Worm (Caenorhabditis elegans) whole organism, L4 larva: ENCODE data around the gene cest-17.

Experiments used
- D1046.2 ChIP-seq: fragments of 200-800 bp; sonication (Bioruptor generic); IDR thresholded peaks from 2 replicates; pipeline ENCODE4 v1.3.6; 2022; ENCODE audit warnings: missing genetic modification characterization, missing compliant biosample characterization
- F26F4.8 ChIP-seq: fragments of 200-800 bp; sonication (Bioruptor generic); conservative IDR thresholded peaks from 2 replicates; pipeline ENCODE4 v1.3.6; 2022; ENCODE audit warnings: missing genetic modification characterization, missing compliant biosample characterization
- F49E8.2 ChIP-seq: sonication (generic microtip); optimal IDR thresholded peaks from 2 replicates; lab custom pipeline; 2016; ENCODE audit warnings: missing compliant biosample characterization, mild to moderate bottlenecking, missing genetic modification characterization, borderline replicate concordance
- T26A8.4 ChIP-seq: fragments of 200-800 bp; sonication (Bioruptor generic); IDR thresholded peaks from 2 replicates; pipeline ENCODE4 v1.3.6; 2022; ENCODE audit warnings: missing genetic modification characterization, missing compliant biosample characterization
- Y48G9A.11 ChIP-seq: fragments of 200-800 bp; sonication (Bioruptor generic); IDR thresholded peaks from 2 replicates; pipeline ENCODE4 v1.3.6; 2022; ENCODE audit warnings: missing genetic modification reagents, missing genetic modification characterization, missing compliant biosample characterization
- Y5F2A.4 ChIP-seq: fragments of 200-800 bp; sonication (Bioruptor generic); optimal IDR thresholded peaks from 2 replicates; lab custom pipeline; 2018; ENCODE audit warnings: mild to moderate bottlenecking, missing genetic modification characterization, missing compliant biosample characterization
- Y75B8A.6 ChIP-seq: fragments of 200-800 bp; sonication (Bioruptor generic); IDR thresholded peaks from 2 replicates; pipeline ENCODE4 v1.3.6; 2022; ENCODE audit warnings: missing genetic modification reagents, missing genetic modification characterization, missing compliant biosample characterization
- aha-1 ChIP-seq: fragments of 150-350 bp; peaks from one replicate; lab custom pipeline; 2014; ENCODE audit warnings: missing biosample characterization, missing genetic modification characterization
- arid-1 ChIP-seq: fragments of 200-800 bp; sonication (Bioruptor generic); conservative IDR thresholded peaks from 2 replicates; pipeline ENCODE4 v1.3.6; 2022; ENCODE audit warnings: missing genetic modification reagents, missing genetic modification characterization, missing compliant biosample characterization
- ceh-28 ChIP-seq: fragments of 150-350 bp; optimal IDR thresholded peaks from 2 replicates; lab custom pipeline; 2014; ENCODE audit warnings: missing biosample characterization, missing genetic modification reagents, missing genetic modification characterization
- ceh-44 ChIP-seq: fragments of 200-800 bp; sonication (Bioruptor generic); IDR thresholded peaks from 2 replicates; pipeline ENCODE4 v1.3.6; 2022; ENCODE audit warnings: missing genetic modification reagents, missing genetic modification characterization, missing compliant biosample characterization
- cey-2 ChIP-seq: sonication (generic microtip); optimal IDR thresholded peaks from 3 replicates; lab custom pipeline; 2017; ENCODE audit warnings: missing genetic modification characterization, mild to moderate bottlenecking, missing compliant biosample characterization, antibody characterized with exemption, borderline replicate concordance; ENCODE audit not compliant: insufficient read depth
- daf-16 ChIP-seq, 3 experiments: sonication (generic microtip); optimal IDR thresholded peaks; 2 replicates each; lab custom pipeline; 2016 to 2017; ENCODE audit warnings: missing genetic modification characterization in 3 of 3, missing genetic modification reagents in 3 of 3, mild to moderate bottlenecking in 2 of 3, missing compliant biosample characterization in 2 of 3, missing biosample characterization in 1 of 3, moderate library complexity in 1 of 3
- daf-19 ChIP-seq: fragments of 200-800 bp; sonication (Bioruptor generic); conservative IDR thresholded peaks from 2 replicates; pipeline ENCODE4 v1.3.6; 2022; ENCODE audit warnings: missing genetic modification characterization, missing compliant biosample characterization
- daf-8 ChIP-seq: fragments of 200-800 bp; sonication (Bioruptor generic); IDR thresholded peaks from 2 replicates; pipeline ENCODE4 v1.3.6; 2022; ENCODE audit warnings: missing genetic modification characterization, missing compliant biosample characterization
- dmd-6 ChIP-seq: fragments of 200-800 bp; sonication (Bioruptor generic); IDR thresholded peaks from 2 replicates; pipeline ENCODE4 v1.3.6; 2022; ENCODE audit warnings: missing genetic modification reagents, missing genetic modification characterization, missing compliant biosample characterization
- dmd-9 ChIP-seq: fragments of 200-800 bp; sonication (Bioruptor generic); IDR thresholded peaks from 2 replicates; pipeline ENCODE4 v1.3.6; 2022; ENCODE audit warnings: missing genetic modification reagents, missing genetic modification characterization, missing compliant biosample characterization
- dpl-1 ChIP-seq: fragments of 150-350 bp; optimal IDR thresholded peaks from 2 replicates; lab custom pipeline; 2014; ENCODE audit warnings: missing biosample characterization, missing genetic modification reagents, missing genetic modification characterization
- dve-1 ChIP-seq: sonication (generic microtip); optimal IDR thresholded peaks from 2 replicates; lab custom pipeline; 2017; ENCODE audit warnings: antibody characterized with exemption, mild to moderate bottlenecking, missing genetic modification characterization, missing compliant biosample characterization; ENCODE audit not compliant: insufficient read depth
- fos-1 ChIP-seq: fragments of 150-350 bp; optimal IDR thresholded peaks from 2 replicates; lab custom pipeline; 2014; ENCODE audit warnings: missing biosample characterization, missing genetic modification characterization
- hif-1 ChIP-seq, 2 experiments: sonication (generic microtip); optimal IDR thresholded peaks; 2 replicates each; lab custom pipeline; 2016 to 2017; ENCODE audit warnings: missing compliant biosample characterization in 2 of 2, missing genetic modification characterization in 2 of 2, missing genetic modification reagents in 2 of 2, missing genotype in 2 of 2, mild to moderate bottlenecking in 1 of 2
- jun-1 ChIP-seq: fragments of 150-350 bp; optimal IDR thresholded peaks from 2 replicates; lab custom pipeline; 2014; ENCODE audit warnings: missing biosample characterization, missing genetic modification reagents, missing genetic modification characterization
- lim-7 ChIP-seq: fragments of 200-800 bp; sonication (Bioruptor generic); IDR thresholded peaks from 2 replicates; pipeline ENCODE4 v1.3.6; 2022; ENCODE audit warnings: missing genetic modification characterization, missing compliant biosample characterization
- lin-1 ChIP-seq: fragments of 200-800 bp; sonication (Bioruptor generic); IDR thresholded peaks from 2 replicates; pipeline ENCODE4 v1.3.6; 2022; ENCODE audit warnings: missing genetic modification reagents, missing genetic modification characterization, missing compliant biosample characterization
- lin-13 ChIP-seq: fragments of 150-350 bp; optimal IDR thresholded peaks from 2 replicates; lab custom pipeline; 2014; ENCODE audit warnings: missing biosample characterization, missing genetic modification reagents, missing genetic modification characterization
- lin-29 ChIP-seq: fragments of 200-800 bp; sonication (Bioruptor generic); IDR thresholded peaks from 2 replicates; pipeline ENCODE4 v1.3.6; 2022; ENCODE audit warnings: missing genetic modification reagents, missing genetic modification characterization, missing compliant biosample characterization
- lin-38 ChIP-seq: fragments of 200-800 bp; sonication (Bioruptor generic); IDR thresholded peaks from 2 replicates; pipeline ENCODE4 v1.3.6; 2022; ENCODE audit warnings: missing genetic modification reagents, missing genetic modification characterization, missing compliant biosample characterization
- madf-5 ChIP-seq, 2 experiments: fragments of 200-800 bp; sonication (Bioruptor generic); IDR thresholded peaks; 2 replicates each; pipeline ENCODE4 v1.3.6; 2022; ENCODE audit warnings: missing compliant biosample characterization in 2 of 2, missing genetic modification characterization in 2 of 2
- madf-9 ChIP-seq: fragments of 200-800 bp; sonication (Bioruptor generic); conservative IDR thresholded peaks from 2 replicates; pipeline ENCODE4 v1.3.6; 2022; ENCODE audit warnings: missing genetic modification reagents, missing genetic modification characterization, missing compliant biosample characterization
- mdl-1 ChIP-seq, 2 experiments: fragments of 150-350 bp in 1 of 2; sonication (generic microtip) in 1 of 2; optimal IDR thresholded peaks; 2 replicates each; lab custom pipeline; 2014 to 2017; ENCODE audit warnings: missing biosample characterization in 2 of 2, missing genetic modification characterization in 2 of 2
- mep-1 ChIP-seq: fragments of 150-350 bp; sonication (generic microtip); optimal IDR thresholded peaks from 3 replicates; lab custom pipeline; 2014; ENCODE audit warnings: missing biosample characterization, missing genetic modification characterization
- mes-2 ChIP-seq: sonication (generic microtip); optimal IDR thresholded peaks from 2 replicates; lab custom pipeline; 2016; ENCODE audit warnings: missing genotype, mild to moderate bottlenecking, missing genetic modification characterization, missing compliant biosample characterization; ENCODE audit not compliant: poor library complexity, severe bottlenecking
- mxl-2 ChIP-seq: fragments of 200-800 bp; sonication (Bioruptor generic); conservative IDR thresholded peaks from 2 replicates; pipeline ENCODE4 v1.3.6; 2022; ENCODE audit warnings: missing genetic modification reagents, missing genetic modification characterization, missing compliant biosample characterization
- mxl-3 ChIP-seq: fragments of 200-800 bp; sonication (Bioruptor generic); optimal IDR thresholded peaks from 2 replicates; lab custom pipeline; 2018; ENCODE audit warnings: mild to moderate bottlenecking, missing genetic modification characterization, missing compliant biosample characterization
- nhr-11 ChIP-seq: fragments of 150-350 bp; optimal IDR thresholded peaks from 2 replicates; lab custom pipeline; 2014; ENCODE audit warnings: missing biosample characterization, missing genetic modification characterization
- nhr-237 ChIP-seq: sonication (generic microtip); optimal IDR thresholded peaks from 2 replicates; lab custom pipeline; 2017; ENCODE audit warnings: missing biosample characterization, missing genetic modification characterization
- nhr-41 ChIP-seq: fragments of 200-800 bp; sonication (Bioruptor generic); IDR thresholded peaks from 2 replicates; pipeline ENCODE4 v1.3.6; 2022; ENCODE audit warnings: missing genetic modification reagents, missing genetic modification characterization, missing compliant biosample characterization
- nhr-42 ChIP-seq: fragments of 200-800 bp; sonication (Bioruptor generic); IDR thresholded peaks from 2 replicates; pipeline ENCODE4 v1.3.6; 2022; ENCODE audit warnings: missing genetic modification characterization, missing compliant biosample characterization
- nhr-76 ChIP-seq: fragments of 150-350 bp; optimal IDR thresholded peaks from 2 replicates; lab custom pipeline; 2014; ENCODE audit warnings: missing biosample characterization, missing genetic modification characterization
- nhr-77 ChIP-seq: fragments of 150-350 bp; optimal IDR thresholded peaks from 2 replicates; lab custom pipeline; 2014; ENCODE audit warnings: missing biosample characterization, missing genetic modification characterization
- pqm-1 ChIP-seq: sonication (generic microtip); optimal IDR thresholded peaks from 2 replicates; lab custom pipeline; 2017; ENCODE audit warnings: missing biosample characterization, missing genetic modification characterization
- rbr-2 ChIP-seq: sonication (generic microtip); optimal IDR thresholded peaks from 2 replicates; lab custom pipeline; 2016; ENCODE audit warnings: missing genotype, missing genetic modification characterization, missing compliant biosample characterization
- sdz-12 ChIP-seq: fragments of 200-800 bp; sonication (Bioruptor generic); optimal IDR thresholded peaks from 2 replicates; lab custom pipeline; 2018; ENCODE audit warnings: mild to moderate bottlenecking, missing genetic modification characterization, missing compliant biosample characterization
- unc-130 ChIP-seq: sonication (generic microtip); optimal IDR thresholded peaks from 2 replicates; lab custom pipeline; 2016; ENCODE audit warnings: missing genetic modification reagents, missing genetic modification characterization, missing compliant biosample characterization
- unc-62 ChIP-seq, 3 experiments: fragments of 150-350 bp in 1 of 3; sonication (generic microtip); optimal IDR thresholded peaks in 2 of 3; peaks in 1 of 3; 1 replicate in 1 of 3; 2 replicates in 2 of 3; lab custom pipeline; 2014 to 2017; ENCODE audit warnings: missing biosample characterization in 3 of 3, missing genetic modification characterization in 3 of 3, missing genetic modification reagents in 3 of 3, missing genotype in 1 of 3
- vab-7 ChIP-seq: fragments of 200-800 bp; sonication (Bioruptor generic); IDR thresholded peaks from 2 replicates; pipeline ENCODE4 v1.3.6; 2022; ENCODE audit warnings: missing genetic modification reagents, missing genetic modification characterization, missing compliant biosample characterization
- zip-2 ChIP-seq: fragments of 150-350 bp; optimal IDR thresholded peaks from 2 replicates; lab custom pipeline; 2014; ENCODE audit warnings: missing biosample characterization, missing genetic modification characterization
- ztf-11 ChIP-seq: fragments of 150-350 bp; optimal IDR thresholded peaks from 2 replicates; lab custom pipeline; 2014; ENCODE audit warnings: missing biosample characterization, missing genetic modification characterization
- ztf-7 ChIP-seq: fragments of 150-350 bp; optimal IDR thresholded peaks from 2 replicates; lab custom pipeline; 2014; ENCODE audit warnings: missing biosample characterization, missing genetic modification characterization

Gene cest-17

DNA sequence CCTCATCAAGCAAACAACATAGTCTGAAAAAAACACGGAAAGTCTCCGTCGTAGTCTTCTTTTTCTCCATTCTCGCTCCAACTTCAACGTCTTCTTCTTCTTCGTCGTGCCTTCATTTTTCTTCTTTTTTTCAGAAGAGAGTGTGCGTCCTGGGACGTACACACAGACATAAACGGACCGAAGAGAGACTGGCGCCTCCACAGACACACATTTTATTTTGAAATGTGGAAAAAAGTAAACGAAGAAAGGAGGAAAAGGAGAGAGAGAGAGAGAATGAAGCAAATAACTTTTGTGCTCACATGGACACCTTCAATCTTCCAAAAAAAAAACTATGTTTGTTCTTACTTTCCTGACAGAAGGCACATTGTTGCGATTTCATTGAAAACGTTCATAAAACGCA, 12.0 kb downstream of the cest-17 start:
- TF ChIP-seq nhr-237 (tag; lab: Kevin White, UChicago) (no peak), lin-38 (0 out of 2 replicates have a peak, but pooled peaks have one; percentile 7), Y48G9A.11 (GFP tag; lab: Robert Waterston, UW) (no peak), unc-130 (GFP tag; lab: Kevin White, UChicago) (no peak), rbr-2 (tag; lab: Kevin White, UChicago) (peak; percentile 5), dmd-6 (GFP tag; lab: Robert Waterston, UW) (no peak), mxl-2 (GFP tag; lab: Robert Waterston, UW) (no peak), jun-1 (tag; lab: Kevin White, UChicago) (no peak), Y5F2A.4 (GFP tag; lab: Kevin White, UChicago) (no peak), nhr-11 (tag; lab: Kevin White, UChicago) (no peak), aha-1 (tag; lab: Kevin White, UChicago) (peak; percentile 68), madf-9 (GFP tag; lab: Robert Waterston, UW) (no peak), madf-5 (GFP tag; IDR thresholded peaks at IDR 0.05; lab: Robert Waterston, UW) (no peak), unc-62 (GFP tag; optimal IDR thresholded peaks at IDR 0.05 in 1 of 2; lab: Kevin White, UChicago) (peak in 1 of 2 experiments; percentile 48), unc-62 (tag; optimal IDR thresholded peaks at IDR 0.05; lab: Kevin White, UChicago) (no peak), dmd-9 (no peak), nhr-77 (tag; lab: Kevin White, UChicago) (no peak), sdz-12 (GFP tag; lab: Kevin White, UChicago) (no peak), daf-16 (GFP tag; optimal IDR thresholded peaks at IDR 0.05; lab: Kevin White, UChicago) (no peak), daf-16 (tag; optimal IDR thresholded peaks at IDR 0.05; lab: Kevin White, UChicago) (no peak), arid-1 (GFP tag; lab: Robert Waterston, UW) (no peak), fos-1 (tag; lab: Kevin White, UChicago) (no peak), ztf-7 (tag; lab: Kevin White, UChicago) (no peak), ztf-11 (no peak), F26F4.8 (GFP tag; lab: Robert Waterston, UW) (no peak), ceh-28 (tag; lab: Kevin White, UChicago) (no peak), cey-2 (tag; lab: Kevin White, UChicago) (no peak), daf-8 (no peak), daf-19 (GFP tag; lab: Robert Waterston, UW) (no peak), mes-2 (tag; lab: Kevin White, UChicago) (peak; percentile 32), lim-7 (no peak), mep-1 (tag; lab: Kevin White, UChicago) (peak; percentile 12), nhr-42 (GFP tag; lab: Robert Waterston, UW) (no peak), hif-1 (tag; optimal IDR thresholded peaks at IDR 0.05; lab: Kevin White, UChicago) (no peak), pqm-1 (tag; lab: Kevin White, UChicago) (no peak), D1046.2 (GFP tag; lab: Robert Waterston, UW) (no peak), zip-2 (tag; lab: Kevin White, UChicago) (no peak), dpl-1 (GFP tag; lab: Kevin White, UChicago) (no peak), vab-7 (GFP tag; lab: Robert Waterston, UW) (no peak), nhr-76 (tag; lab: Kevin White, UChicago) (no peak)

DNA sequence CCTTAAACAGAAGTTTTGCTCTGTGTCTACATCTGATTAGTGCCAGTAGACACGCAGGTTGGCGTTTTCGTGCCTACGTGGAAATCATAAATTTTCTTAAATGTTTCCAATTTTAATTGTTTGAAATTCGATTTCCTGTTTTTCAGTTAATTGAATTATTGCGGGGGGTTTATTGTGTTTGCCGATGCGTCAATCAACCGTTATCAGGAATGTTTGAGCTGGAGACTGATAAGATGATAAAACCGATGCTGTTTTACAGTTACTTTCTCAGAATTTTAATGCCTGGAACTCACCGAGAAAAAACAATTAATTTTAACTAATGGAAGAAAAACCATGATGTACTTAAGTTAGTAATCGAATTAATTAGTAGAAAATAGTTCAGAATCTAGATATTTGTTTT, 14.0 kb downstream of the cest-17 start:
- TF ChIP-seq ceh-44 (GFP tag; lab: Robert Waterston, UW) (no peak), dve-1 (tag; lab: Kevin White, UChicago) (peak; percentile 45), daf-19 (GFP tag; lab: Robert Waterston, UW) (no peak), mdl-1 (tag; optimal IDR thresholded peaks at IDR 0.05; lab: Kevin White, UChicago) (no peak), mes-2 (tag; lab: Kevin White, UChicago) (no peak), nhr-77 (tag; lab: Kevin White, UChicago) (no peak), mxl-3 (GFP tag; lab: Kevin White, UChicago) (no peak), Y75B8A.6 (GFP tag; lab: Robert Waterston, UW) (no peak), lin-29 (no peak), aha-1 (tag; lab: Kevin White, UChicago) (no peak), T26A8.4 (GFP tag; lab: Robert Waterston, UW) (no peak), lin-13 (GFP tag; lab: Kevin White, UChicago) (no peak), F49E8.2 (tag; lab: Kevin White, UChicago) (no peak), D1046.2 (GFP tag; lab: Robert Waterston, UW) (no peak), cey-2 (tag; lab: Kevin White, UChicago) (no peak), nhr-41 (no peak), daf-16 (GFP tag; optimal IDR thresholded peaks at IDR 0.05; lab: Kevin White, UChicago) (no peak), daf-16 (tag; optimal IDR thresholded peaks at IDR 0.05; lab: Kevin White, UChicago) (peak; percentile 60), lin-1 (GFP tag; lab: Robert Waterston, UW) (peak; percentile 53)
